Worm (Caenorhabditis elegans) whole organism, midembryonic: ENCODE data around the gene cfap-20.

Source experiments
- cog-1 ChIP-seq: sonication (generic microtip); optimal IDR thresholded peaks from 2 replicates; lab custom pipeline; 2016; ENCODE audit warnings: missing genetic modification characterization, missing compliant biosample characterization
- med-1 ChIP-seq: sonication (generic microtip); optimal IDR thresholded peaks from 2 replicates; lab custom pipeline; 2017; ENCODE audit warnings: missing genetic modification characterization, mild to moderate bottlenecking, missing compliant biosample characterization, antibody characterized with exemption, missing genetic modification reagents; ENCODE audit not compliant: insufficient read depth

ce11 chrIII:3529744-3530208 lies 7.5 kb downstream of the cfap-20 start, which contains the start of gene pitp-1:
- TF ChIP-seq med-1 (GFP tag; lab: Kevin White, UChicago) = no peak
- no peak for TF ChIP-seq cog-1 (tag; lab: Kevin White, UChicago)
